Worm (Caenorhabditis elegans) whole organism, midembryonic: ENCODE results near the gene C12D8.9.

Experiments
- T22C8.4 ChIP-seq: fragments of 200-800 bp; sonication (Bioruptor generic); IDR thresholded peaks from 2 replicates; pipeline ENCODE4 v1.3.6; 2022; ENCODE audit warnings: missing genetic modification characterization, missing compliant biosample characterization
- cog-1 ChIP-seq: sonication (generic microtip); optimal IDR thresholded peaks from 2 replicates; lab custom pipeline; 2016; ENCODE audit warnings: missing genetic modification characterization, missing compliant biosample characterization
- flt-1 ChIP-seq: fragments of 200-800 bp; sonication (Bioruptor generic); IDR thresholded peaks from 2 replicates; pipeline ENCODE4 v1.3.6; 2022; ENCODE audit warnings: missing genetic modification characterization, missing compliant biosample characterization
- klf-2 ChIP-seq: fragments of 200-800 bp; sonication (Bioruptor generic); conservative IDR thresholded peaks from 2 replicates; pipeline ENCODE4 v1.3.6; 2022; ENCODE audit warnings: missing genetic modification reagents, missing genetic modification characterization, missing compliant biosample characterization
- med-1 ChIP-seq: sonication (generic microtip); optimal IDR thresholded peaks from 2 replicates; lab custom pipeline; 2017; ENCODE audit warnings: missing genetic modification characterization, mild to moderate bottlenecking, missing compliant biosample characterization, antibody characterized with exemption, missing genetic modification reagents; ENCODE audit not compliant: insufficient read depth
- ref-1 ChIP-seq: fragments of 200-800 bp; sonication (Bioruptor generic); conservative IDR thresholded peaks from 2 replicates; pipeline ENCODE4 v1.3.6; 2022; ENCODE audit warnings: missing genetic modification reagents, missing genetic modification characterization, missing compliant biosample characterization
- tab-1 ChIP-seq: fragments of 200-800 bp; sonication (Bioruptor generic); IDR thresholded peaks from 2 replicates; pipeline ENCODE4 v1.3.6; 2022; ENCODE audit warnings: missing genetic modification characterization, missing compliant biosample characterization
- ztf-23 ChIP-seq: fragments of 200-800 bp; sonication (Bioruptor generic); IDR thresholded peaks from 2 replicates; pipeline ENCODE4 v1.3.6; 2022; ENCODE audit warnings: missing genetic modification reagents, missing genetic modification characterization, missing compliant biosample characterization
- ztf-29 ChIP-seq: fragments of 200-800 bp; sonication (Bioruptor generic); IDR thresholded peaks from 2 replicates; pipeline ENCODE4 v1.3.6; 2022; ENCODE audit warnings: missing genetic modification reagents, missing genetic modification characterization, missing compliant biosample characterization

Gene C12D8.9

ce11 chrV:10248255-10248979 lies 5.4 kb upstream of the C12D8.9 start, which contains the start of gene akt-1:
TSS of gene akt-1 (plus strand) at chrV:10248905.
- TF ChIP-seq cog-1 (tag; lab: Kevin White, UChicago): no peak
- no peak for TF ChIP-seq tab-1
- TF ChIP-seq med-1: no peak
- no peak for TF ChIP-seq T22C8.4 (GFP tag; lab: Robert Waterston, UW)
- no peak for TF ChIP-seq klf-2 (GFP tag; lab: Robert Waterston, UW)
- no peak for TF ChIP-seq ztf-23
- TF ChIP-seq flt-1 (GFP tag; lab: Robert Waterston, UW): no peak
- no peak for TF ChIP-seq ref-1 (GFP tag; lab: Robert Waterston, UW)
- no peak for TF ChIP-seq ztf-29

ce11 chrV:10247673-10248239 lies 4.8 kb upstream of the C12D8.9 start:
- TF ChIP-seq klf-2 (GFP tag; lab: Robert Waterston, UW) (no peak), ztf-23 (no peak), T22C8.4 (GFP tag; lab: Robert Waterston, UW) (no peak), ref-1 (GFP tag; lab: Robert Waterston, UW) (no peak), tab-1 (no peak), flt-1 (GFP tag; lab: Robert Waterston, UW) (no peak), ztf-29 (no peak), cog-1 (tag; lab: Kevin White, UChicago) (no peak), med-1 (no peak)

ce11 chrV:10246967-10247366 lies 4.0 kb upstream of the C12D8.9 start:
- TF ChIP-seq ztf-23 (no peak), ztf-29 (no peak), klf-2 (GFP tag; lab: Robert Waterston, UW) (no peak), med-1 (no peak), cog-1 (tag; lab: Kevin White, UChicago) (no peak), flt-1 (GFP tag; lab: Robert Waterston, UW) (no peak), ref-1 (GFP tag; lab: Robert Waterston, UW) (no peak), T22C8.4 (GFP tag; lab: Robert Waterston, UW) (no peak), tab-1 (no peak)

- no peak for TF ChIP-seq ztf-29
- no peak for TF ChIP-seq flt-1 (GFP tag; lab: Robert Waterston, UW)
- TF ChIP-seq cog-1 (tag; lab: Kevin White, UChicago): no peak
- no peak for TF ChIP-seq ztf-23
- TF ChIP-seq T22C8.4 (GFP tag; lab: Robert Waterston, UW): no peak
- TF ChIP-seq tab-1: no peak
- TF ChIP-seq klf-2 (GFP tag; lab: Robert Waterston, UW): no peak
- TF ChIP-seq ref-1 (GFP tag; lab: Robert Waterston, UW): no peak
- TF ChIP-seq med-1: no peak
Measured at ce11 chrV:10246443-10246885, 3.5 kb upstream of the C12D8.9 start.

- no peak for TF ChIP-seq T22C8.4 (GFP tag; lab: Robert Waterston, UW)
- no peak for TF ChIP-seq flt-1 (GFP tag; lab: Robert Waterston, UW)
- TF ChIP-seq cog-1 (tag; lab: Kevin White, UChicago): no peak
- TF ChIP-seq ztf-23: no peak
- no peak for TF ChIP-seq med-1
- no peak for TF ChIP-seq klf-2 (GFP tag; lab: Robert Waterston, UW)
- no peak for TF ChIP-seq tab-1
Measured at ce11 chrV:10245615-10246014, 2.6 kb upstream of the C12D8.9 start.

DNA sequence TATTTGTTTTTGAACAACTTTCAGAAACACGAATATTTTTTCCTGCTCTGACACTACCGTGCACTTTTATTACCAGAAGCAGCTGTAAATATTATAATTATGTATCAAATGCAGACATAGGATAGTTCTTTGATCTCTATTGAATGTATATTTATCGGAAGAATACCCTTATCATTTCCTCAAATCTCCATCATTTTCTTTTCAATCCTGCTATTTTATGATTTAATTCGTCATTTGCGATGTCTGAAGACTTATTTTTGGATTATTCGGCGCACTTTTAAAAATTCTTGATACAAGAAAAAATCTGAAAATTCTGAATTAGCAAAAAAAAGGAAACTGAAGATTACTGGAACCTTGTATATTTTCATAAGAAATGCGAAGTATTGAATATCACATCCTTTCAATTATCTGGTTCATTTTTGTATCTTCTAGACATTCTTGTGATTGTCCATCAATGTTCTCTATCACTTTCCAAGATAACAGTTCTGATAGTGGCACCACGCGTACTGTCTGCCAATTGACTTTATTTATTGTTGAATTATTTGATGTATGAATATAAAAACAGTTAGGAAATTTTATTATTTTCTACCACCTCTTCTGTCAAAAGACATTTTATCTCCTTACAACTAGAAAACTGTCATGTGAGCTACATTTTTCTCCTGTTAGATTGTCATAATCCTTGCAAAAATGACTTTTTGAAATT lies 1.2 kb upstream of the C12D8.9 start:
- TF ChIP-seq T22C8.4 (GFP tag; lab: Robert Waterston, UW) (no peak), cog-1 (tag; lab: Kevin White, UChicago) (no peak), ztf-23 (no peak), tab-1 (no peak), flt-1 (GFP tag; lab: Robert Waterston, UW) (no peak), ref-1 (GFP tag; lab: Robert Waterston, UW) (no peak), med-1 (no peak), klf-2 (GFP tag; lab: Robert Waterston, UW) (no peak), ztf-29 (no peak)

DNA sequence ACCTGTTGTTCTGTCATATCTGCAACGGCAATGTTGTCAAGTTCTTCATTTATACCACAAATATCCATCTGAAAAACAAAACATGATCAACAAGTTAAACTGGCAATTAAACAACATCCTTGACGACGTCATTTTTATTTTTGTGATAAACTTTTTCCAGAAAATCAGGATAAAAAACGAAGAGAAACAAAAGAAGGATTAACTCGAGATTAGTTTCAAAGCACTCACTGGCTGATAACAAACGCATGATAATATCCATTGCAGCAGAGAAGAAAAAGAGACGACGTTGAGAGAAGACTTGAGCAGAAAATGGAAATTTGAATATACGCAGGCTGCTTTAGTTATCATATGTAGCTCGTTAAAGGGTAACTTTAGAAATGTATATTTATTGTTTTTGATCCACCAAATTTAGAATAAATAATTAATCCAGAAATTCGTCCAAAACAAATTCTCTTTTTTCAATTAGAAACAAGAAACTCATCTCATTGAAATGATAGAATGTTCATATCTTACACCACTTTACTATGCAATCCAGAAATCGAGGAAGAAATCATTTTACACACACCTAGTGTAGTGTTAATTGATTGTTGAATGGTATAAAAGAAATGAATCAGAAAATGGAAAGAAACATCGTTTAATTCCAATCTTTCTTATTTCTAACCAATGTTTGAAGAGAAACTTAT lies 1.7 kb downstream of the C12D8.9 start, which contains the start of the genes C12D8.21 and col-148:
Gene C12D8.21, minus strand, starts transcription at position 68 of the 683 bp plus-strand sequence.
Gene col-148, plus strand, starts transcription at position 633 of the 683 bp plus-strand sequence.
- no peak for TF ChIP-seq ztf-29
- TF ChIP-seq ref-1 (GFP tag; lab: Robert Waterston, UW): no peak

ce11 chrV:10239861-10240260 lies 3.1 kb downstream of the C12D8.9 start, which contains the start of gene fipr-8:
TSS of gene fipr-8 (minus strand) at chrV:10239961.
- no peak for TF ChIP-seq ztf-29
- TF ChIP-seq flt-1 (GFP tag; lab: Robert Waterston, UW): no peak
- no peak for TF ChIP-seq klf-2 (GFP tag; lab: Robert Waterston, UW)
- no peak for TF ChIP-seq med-1
- no peak for TF ChIP-seq T22C8.4 (GFP tag; lab: Robert Waterston, UW)
- TF ChIP-seq tab-1: no peak
- no peak for TF ChIP-seq ztf-23

DNA sequence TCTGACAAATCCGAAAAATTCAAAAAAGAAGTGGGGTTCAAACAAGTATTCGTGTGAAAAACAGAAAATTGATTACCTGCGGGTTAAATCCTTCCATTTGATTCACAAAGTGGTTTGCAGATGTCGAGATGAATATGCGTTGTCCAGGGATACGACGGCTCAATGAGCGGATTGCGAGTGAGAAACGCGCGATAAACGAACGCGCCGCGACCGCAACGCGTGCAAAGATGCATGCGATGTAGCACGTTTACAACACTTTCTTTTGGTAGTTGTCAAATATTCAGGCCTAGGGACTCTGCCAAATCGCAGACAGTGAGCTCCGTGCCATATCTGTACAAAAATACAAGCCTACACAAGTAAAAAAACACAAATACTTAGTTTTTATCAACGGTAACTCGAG lies 4.3 kb downstream of the C12D8.9 start, which contains the start of gene fubl-1:
Gene fubl-1, minus strand, starts transcription at position 202 of the 400 bp plus-strand sequence.
- no peak for TF ChIP-seq ztf-29
- no peak for TF ChIP-seq ztf-23
- TF ChIP-seq cog-1 (tag; lab: Kevin White, UChicago): no peak
- TF ChIP-seq klf-2 (GFP tag; lab: Robert Waterston, UW): no peak
- no peak for TF ChIP-seq flt-1 (GFP tag; lab: Robert Waterston, UW)
- 0 out of 2 replicates have a peak, but pooled peaks have one; percentile 46 for TF ChIP-seq tab-1
- no peak for TF ChIP-seq med-1
- no peak for TF ChIP-seq T22C8.4 (GFP tag; lab: Robert Waterston, UW)
